Fruit fly (Drosophila melanogaster): ENCODE results near the gene CG7443.

dm6 chr3R:8334471-8334783 is 10.3 kb downstream of the CG7443 start:
- TF ChIP-seq CTCF (optimal IDR thresholded peaks at IDR 0.05) (no peak), CG8478 (optimal IDR thresholded peaks at IDR 0.05) (no peak)
